Fruit fly (Drosophila melanogaster) whole organism, adult: ENCODE measurements around the gene CG14926.

ENCODE experiments used
- CG1620 ChIP-seq: fragments of 200-800 bp; sonication (Bioruptor generic); optimal IDR thresholded peaks from 2 replicates; lab custom pipeline; 2016; ENCODE audit warnings: missing biosample characterization, missing genetic modification characterization
- CG7101 ChIP-seq: fragments of 200-800 bp; sonication (Bioruptor generic); optimal IDR thresholded peaks from 2 replicates; lab custom pipeline; 2018; ENCODE audit warnings: missing biosample characterization, mild to moderate bottlenecking, missing genetic modification characterization, moderate library complexity
- Crg-1 ChIP-seq: fragments of 200-800 bp; sonication (Bioruptor generic); optimal IDR thresholded peaks from 2 replicates; lab custom pipeline; 2016; ENCODE audit warnings: missing biosample characterization, missing genetic modification characterization
- bab1 ChIP-seq: fragments of 200-800 bp; sonication (Bioruptor generic); optimal IDR thresholded peaks from 3 replicates; lab custom pipeline; 2019; ENCODE audit warnings: missing biosample characterization, mild to moderate bottlenecking, missing genetic modification characterization, moderate library complexity
- cic ChIP-seq: fragments of 200-800 bp; sonication (Bioruptor generic); optimal IDR thresholded peaks from 2 replicates; lab custom pipeline; 2017; ENCODE audit warnings: missing biosample characterization, mild to moderate bottlenecking, missing genetic modification characterization, moderate library complexity
- ovo ChIP-seq: fragments of 200-800 bp; sonication (Bioruptor generic); optimal IDR thresholded peaks from 2 replicates; lab custom pipeline; 2016; ENCODE audit warnings: missing biosample characterization, missing genetic modification characterization
- tj ChIP-seq: fragments of 200-800 bp; sonication (Bioruptor generic); optimal IDR thresholded peaks from 3 replicates; lab custom pipeline; 2017; ENCODE audit warnings: missing biosample characterization, mild to moderate bottlenecking, missing genetic modification characterization, moderate library complexity
- toe ChIP-seq: fragments of 200-800 bp; sonication (Bioruptor generic); optimal IDR thresholded peaks from 2 replicates; lab custom pipeline; 2016; ENCODE audit warnings: missing biosample characterization, missing genetic modification characterization

DNA sequence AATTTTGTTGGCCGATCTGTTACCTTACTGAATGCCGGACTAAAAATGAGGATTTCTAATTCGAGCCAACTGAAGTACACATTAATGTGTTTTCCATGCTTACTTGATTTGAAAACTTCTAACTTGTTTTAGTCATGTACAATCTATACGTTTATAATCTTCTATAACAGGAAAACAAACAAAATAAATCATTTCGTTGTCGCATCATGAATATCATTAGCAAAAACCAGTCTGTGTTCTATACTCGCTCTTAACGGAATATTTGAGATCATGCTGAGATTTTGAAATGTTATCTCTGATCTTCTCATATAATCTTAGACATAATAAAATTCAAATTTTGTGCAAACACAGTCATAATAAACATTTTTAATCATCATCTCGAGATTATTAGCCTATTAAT lies at the start of gene CG14926:
- TF ChIP-seq ovo (GFP tag; lab: Kevin White, UChicago), result no peak
- no peak for TF ChIP-seq bab1 (GFP tag; lab: Kevin White, UChicago)
- no peak for TF ChIP-seq toe
- no peak for TF ChIP-seq Crg-1 (GFP tag; lab: Kevin White, UChicago)
- TF ChIP-seq CG1620 (GFP tag; lab: Kevin White, UChicago), result no peak
- no peak for TF ChIP-seq tj (GFP tag; lab: Kevin White, UChicago)
- no peak for TF ChIP-seq cic (GFP tag; lab: Kevin White, UChicago)
- no peak for TF ChIP-seq CG7101 (tag; lab: Kevin White, UChicago)
